Worm (Caenorhabditis elegans) whole organism, L1 larva: Measurements from ENCODE around the gene oac-23.
A peak's percentile ranks its signal among the peaks of the same experiment; 100 is the strongest.

ENCODE experiments used
- F16B12.6 ChIP-seq: fragments of 150-350 bp; optimal IDR thresholded peaks from 2 replicates; lab custom pipeline; 2014; ENCODE audit warnings: missing biosample characterization, missing genetic modification characterization
- Y116A8C.19 ChIP-seq: sonication (generic microtip); optimal IDR thresholded peaks from 2 replicates; lab custom pipeline; 2016; ENCODE audit warnings: missing compliant biosample characterization, missing genetic modification characterization, borderline replicate concordance
- alr-1 ChIP-seq: fragments of 200-800 bp; sonication (Bioruptor generic); optimal IDR thresholded peaks from 2 replicates; lab custom pipeline; 2018; ENCODE audit warnings: borderline replicate concordance, mild to moderate bottlenecking, missing genetic modification characterization, missing compliant biosample characterization
- ama-1 ChIP-seq: fragments of 150-350 bp; optimal IDR thresholded peaks from 2 replicates; lab custom pipeline; 2014
- blmp-1 ChIP-seq: fragments of 150-350 bp; optimal IDR thresholded peaks from 2 replicates; lab custom pipeline; 2014; ENCODE audit warnings: missing biosample characterization, missing genetic modification characterization
- ceh-8 ChIP-seq: fragments of 200-800 bp; sonication (Bioruptor generic); optimal IDR thresholded peaks from 2 replicates; lab custom pipeline; 2018; ENCODE audit warnings: mild to moderate bottlenecking, missing genetic modification characterization, moderate library complexity, missing compliant biosample characterization
- ceh-82 ChIP-seq, 3 experiments: fragments of 150-350 bp in 1 of 3; sonication (generic microtip) in 2 of 3; optimal IDR thresholded peaks; 2 replicates each; lab custom pipeline; 2014 to 2017; ENCODE audit warnings: missing biosample characterization in 3 of 3, missing genetic modification characterization in 3 of 3
- ceh-88 ChIP-seq: fragments of 200-800 bp; sonication (Bioruptor generic); IDR thresholded peaks from 2 replicates; pipeline ENCODE4 v1.3.6; 2022; ENCODE audit warnings: missing genetic modification characterization, missing compliant biosample characterization
- dsc-1 ChIP-seq: sonication (generic microtip); optimal IDR thresholded peaks from 2 replicates; lab custom pipeline; 2016; ENCODE audit warnings: mild to moderate bottlenecking, missing genetic modification characterization, missing compliant biosample characterization
- efl-1 ChIP-seq, 4 experiments: fragments of 150-350 bp; optimal IDR thresholded peaks in 3 of 4; peaks in 1 of 4; 1 replicate in 1 of 4; 2 replicates in 3 of 4; lab custom pipeline; 2014; ENCODE audit warnings: missing biosample characterization in 2 of 4, missing genetic modification characterization in 2 of 4, missing genetic modification reagents in 2 of 4
- elt-2 ChIP-seq: sonication (generic microtip); optimal IDR thresholded peaks from 2 replicates; lab custom pipeline; 2016; ENCODE audit warnings: missing genetic modification characterization, mild to moderate bottlenecking, inconsistent platforms, missing compliant biosample characterization, missing genetic modification reagents
- ets-5 ChIP-seq: fragments of 200-800 bp; sonication (Bioruptor generic); IDR thresholded peaks from 2 replicates; pipeline ENCODE4 v1.3.6; 2022; ENCODE audit warnings: missing genetic modification characterization, missing compliant biosample characterization
- fkh-4 ChIP-seq: sonication (generic microtip); optimal IDR thresholded peaks from 2 replicates; lab custom pipeline; 2016; ENCODE audit warnings: missing compliant biosample characterization, missing genetic modification characterization, borderline replicate concordance
- fkh-8 ChIP-seq: sonication (generic microtip); optimal IDR thresholded peaks from 2 replicates; lab custom pipeline; 2016; ENCODE audit warnings: mild to moderate bottlenecking, missing genetic modification characterization, missing compliant biosample characterization
- hlh-17 ChIP-seq: fragments of 200-800 bp; sonication (Bioruptor generic); optimal IDR thresholded peaks from 2 replicates; lab custom pipeline; 2018; ENCODE audit warnings: missing genetic modification characterization, mild to moderate bottlenecking, missing compliant biosample characterization, moderate library complexity, borderline replicate concordance
- irx-1 ChIP-seq: sonication (generic microtip); optimal IDR thresholded peaks from 2 replicates; lab custom pipeline; 2016; ENCODE audit warnings: missing genetic modification characterization, missing compliant biosample characterization
- lin-13 ChIP-seq: fragments of 150-350 bp; optimal IDR thresholded peaks from 2 replicates; lab custom pipeline; 2014; ENCODE audit warnings: missing biosample characterization, missing genetic modification reagents, missing genetic modification characterization
- lin-39 ChIP-seq: fragments of 150-350 bp; optimal IDR thresholded peaks from 2 replicates; lab custom pipeline; 2014; ENCODE audit warnings: missing biosample characterization, missing genetic modification reagents, missing genetic modification characterization
- lir-3 ChIP-seq: sonication (generic microtip); optimal IDR thresholded peaks from 2 replicates; lab custom pipeline; 2016; ENCODE audit warnings: mild to moderate bottlenecking, missing genetic modification characterization, moderate library complexity, missing compliant biosample characterization; ENCODE audit not compliant: poor library complexity
- mdl-1 ChIP-seq, 2 experiments: fragments of 150-350 bp; optimal IDR thresholded peaks; 2 replicates each; lab custom pipeline; 2014 to 2017; ENCODE audit warnings: missing biosample characterization in 2 of 2, missing genetic modification characterization in 2 of 2, inconsistent platforms in 1 of 2
- mep-1 ChIP-seq: fragments of 150-350 bp; optimal IDR thresholded peaks from 2 replicates; lab custom pipeline; 2014; ENCODE audit warnings: missing biosample characterization, missing genetic modification characterization
- nhr-11 ChIP-seq: fragments of 150-350 bp; optimal IDR thresholded peaks from 2 replicates; lab custom pipeline; 2014; ENCODE audit warnings: missing biosample characterization, missing genetic modification characterization
- nhr-19 ChIP-seq: fragments of 200-800 bp; sonication (Bioruptor generic); conservative IDR thresholded peaks from 2 replicates; pipeline ENCODE4 v1.3.6; 2022; ENCODE audit warnings: missing genetic modification characterization, missing compliant biosample characterization
- nhr-237 ChIP-seq: fragments of 150-350 bp; optimal IDR thresholded peaks from 2 replicates; lab custom pipeline; 2014; ENCODE audit warnings: missing biosample characterization, missing genetic modification characterization
- nhr-47 ChIP-seq: sonication (generic microtip); optimal IDR thresholded peaks from 2 replicates; lab custom pipeline; 2016; ENCODE audit warnings: mild to moderate bottlenecking, missing genetic modification characterization, moderate library complexity, missing compliant biosample characterization
- nhr-71 ChIP-seq: sonication (generic microtip); optimal IDR thresholded peaks from 2 replicates; lab custom pipeline; 2016; ENCODE audit warnings: mild to moderate bottlenecking, missing genetic modification characterization, moderate library complexity, missing compliant biosample characterization
- nhr-77 ChIP-seq: fragments of 150-350 bp; optimal IDR thresholded peaks from 2 replicates; lab custom pipeline; 2014; ENCODE audit warnings: missing biosample characterization, missing genetic modification characterization
- nhr-84 ChIP-seq: sonication (generic microtip); optimal IDR thresholded peaks from 2 replicates; lab custom pipeline; 2017; ENCODE audit warnings: missing biosample characterization, missing genetic modification characterization
- pax-3 ChIP-seq: fragments of 200-800 bp; sonication (Bioruptor generic); optimal IDR thresholded peaks from 2 replicates; lab custom pipeline; 2018; ENCODE audit warnings: mild to moderate bottlenecking, missing genetic modification characterization, moderate library complexity, missing compliant biosample characterization
- pqm-1 ChIP-seq: sonication (generic microtip); optimal IDR thresholded peaks from 3 replicates; lab custom pipeline; 2017; ENCODE audit warnings: missing biosample characterization, missing genetic modification characterization
- snpc-4 ChIP-seq: fragments of 150-350 bp; optimal IDR thresholded peaks from 2 replicates; lab custom pipeline; 2014; ENCODE audit warnings: missing biosample characterization, missing genetic modification characterization
- snu-23 ChIP-seq: sonication (generic microtip); optimal IDR thresholded peaks from 2 replicates; lab custom pipeline; 2016; ENCODE audit warnings: missing genetic modification characterization, missing compliant biosample characterization
- sptf-1 ChIP-seq: fragments of 150-350 bp; optimal IDR thresholded peaks from 2 replicates; lab custom pipeline; 2014; ENCODE audit warnings: missing biosample characterization, missing genetic modification characterization
- swsn-7 ChIP-seq: sonication (generic microtip); optimal IDR thresholded peaks from 2 replicates; lab custom pipeline; 2016; ENCODE audit warnings: missing genetic modification characterization, missing compliant biosample characterization
- tbx-2 ChIP-seq: sonication (generic microtip); optimal IDR thresholded peaks from 2 replicates; lab custom pipeline; 2016; ENCODE audit warnings: missing genetic modification characterization, missing compliant biosample characterization
- tlp-1 ChIP-seq: fragments of 150-350 bp; optimal IDR thresholded peaks from 2 replicates; lab custom pipeline; 2014; ENCODE audit warnings: missing biosample characterization, missing genetic modification characterization
- vab-15 ChIP-seq: sonication (generic microtip); optimal IDR thresholded peaks from 2 replicates; lab custom pipeline; 2017; ENCODE audit warnings: missing genotype, mild to moderate bottlenecking, missing genetic modification characterization, missing compliant biosample characterization
- zip-4 ChIP-seq: fragments of 200-800 bp; sonication (Bioruptor generic); optimal IDR thresholded peaks from 2 replicates; lab custom pipeline; 2018; ENCODE audit warnings: mild to moderate bottlenecking, missing genetic modification characterization, moderate library complexity, missing compliant biosample characterization

oac-23 gene

ce11 chrIV:3839420-3839819 is 41.8 kb upstream of the oac-23 start, which contains the start of gene F28F9.2:
TSS of gene F28F9.2 (plus strand) at chrIV:3839720.
- TF ChIP-seq mep-1 (tag; lab: Kevin White, UChicago), result no peak
- TF ChIP-seq swsn-7 (tag; lab: Kevin White, UChicago), result no peak

- TF ChIP-seq lin-13 (GFP tag; lab: Kevin White, UChicago) (no peak), sptf-1 (tag; lab: Kevin White, UChicago) (no peak), mdl-1 (tag; optimal IDR thresholded peaks at IDR 0.05; lab: Kevin White, UChicago) (no peak), pqm-1 (tag; lab: Kevin White, UChicago) (no peak), elt-2 (tag; lab: Kevin White, UChicago) (no peak)
These were observed 40.8 kb upstream of the oac-23 start for ce11 chrIV:3840480-3840879.

ce11 chrIV:3841607-3842006 is 39.6 kb upstream of the oac-23 start:
- no peak for TF ChIP-seq nhr-84 (tag; lab: Kevin White, UChicago)
- no peak for TF ChIP-seq alr-1 (tag; lab: Kevin White, UChicago)
- no peak for TF ChIP-seq elt-2 (tag; lab: Kevin White, UChicago)
- no peak for TF ChIP-seq zip-4 (GFP tag; lab: Kevin White, UChicago)
- TF ChIP-seq ets-5, result no peak
- TF ChIP-seq blmp-1 (tag; lab: Kevin White, UChicago), result no peak
- no peak for TF ChIP-seq snu-23 (GFP tag; lab: Kevin White, UChicago)
- TF ChIP-seq lin-39 (tag; lab: Kevin White, UChicago), result no peak
- TF ChIP-seq nhr-11 (tag; lab: Kevin White, UChicago), result no peak
- TF ChIP-seq nhr-19 (GFP tag; lab: Robert Waterston, UW), result no peak
- TF ChIP-seq vab-15, result no peak
- no peak for TF ChIP-seq ceh-8
- no peak for TF ChIP-seq nhr-237 (tag; lab: Kevin White, UChicago)
- no peak for TF ChIP-seq F16B12.6

- TF ChIP-seq efl-1 (optimal IDR thresholded peaks at IDR 0.05; lab: Kevin White, UChicago) (no peak), efl-1 (GFP tag; optimal IDR thresholded peaks at IDR 0.05 in 1 of 2; lab: Kevin White, UChicago) (peak in 1 of 2 experiments; percentile 8), blmp-1 (tag; lab: Kevin White, UChicago) (no peak), tlp-1 (no peak)
- TF ChIP-seq, all 84 proteins: peak for 1
These were observed 38.2 kb upstream of the oac-23 start for ce11 chrIV:3843019-3843527.

ce11 chrIV:3844004-3844403 is 37.2 kb upstream of the oac-23 start:
- no peak for TF ChIP-seq efl-1 (optimal IDR thresholded peaks at IDR 0.05; lab: Kevin White, UChicago)
- peak in 1 of 2 experiments; percentile 87 for TF ChIP-seq efl-1 (GFP tag; optimal IDR thresholded peaks at IDR 0.05 in 1 of 2; lab: Kevin White, UChicago)
- TF ChIP-seq dsc-1, result peak; percentile 87
- TF ChIP-seq fkh-4 (tag; lab: Kevin White, UChicago), result peak; percentile 47
- TF ChIP-seq tbx-2 (tag; lab: Kevin White, UChicago), result no peak
- TF ChIP-seq ama-1 (lab: Kevin White, UChicago), result no peak

- no peak for TF ChIP-seq irx-1 (tag; lab: Kevin White, UChicago)
- no peak for TF ChIP-seq Y116A8C.19
- TF ChIP-seq snpc-4 (tag; lab: Kevin White, UChicago), result no peak
- no peak for TF ChIP-seq nhr-71 (tag; lab: Kevin White, UChicago)
- no peak for TF ChIP-seq ceh-82 (tag; optimal IDR thresholded peaks at IDR 0.05; lab: Kevin White, UChicago)
- TF ChIP-seq zip-4 (GFP tag; lab: Kevin White, UChicago), result no peak
- no peak for TF ChIP-seq hlh-17 (GFP tag; lab: Kevin White, UChicago)
- no peak for TF ChIP-seq lir-3 (tag; lab: Kevin White, UChicago)
- TF ChIP-seq pax-3 (tag; lab: Kevin White, UChicago), result no peak
- TF ChIP-seq fkh-8 (tag; lab: Kevin White, UChicago), result no peak
- no peak for TF ChIP-seq nhr-47 (tag; lab: Kevin White, UChicago)
- no peak for TF ChIP-seq F16B12.6
- no peak for TF ChIP-seq ceh-88 (GFP tag; lab: Robert Waterston, UW)
- no peak for TF ChIP-seq nhr-77
- no peak for TF ChIP-seq fkh-4 (tag; lab: Kevin White, UChicago)
These were observed 36.7 kb upstream of the oac-23 start for ce11 chrIV:3844584-3844983.
